Worm (Caenorhabditis elegans) whole organism, early embryonic: Measurements from ENCODE around the gene Y59H11AM.1.

ENCODE experiments used
- B0310.2 ChIP-seq: sonication (generic microtip); optimal IDR thresholded peaks from 2 replicates; lab custom pipeline; 2016; ENCODE audit warnings: mild to moderate bottlenecking, missing genetic modification characterization, missing compliant biosample characterization
- F13C5.2 ChIP-seq: sonication (generic microtip); optimal IDR thresholded peaks from 2 replicates; lab custom pipeline; 2017; ENCODE audit warnings: mild to moderate bottlenecking, missing genetic modification characterization, inconsistent platforms, missing compliant biosample characterization
- flt-1 ChIP-seq: fragments of 200-800 bp; sonication (Bioruptor generic); IDR thresholded peaks from 2 replicates; pipeline ENCODE4 v1.3.6; 2022; ENCODE audit warnings: missing genetic modification characterization, missing compliant biosample characterization
- tbx-11 ChIP-seq: fragments of 200-800 bp; sonication (Bioruptor generic); IDR thresholded peaks from 2 replicates; pipeline ENCODE4 v1.3.6; 2022; ENCODE audit warnings: missing genetic modification characterization, missing compliant biosample characterization
- tbx-37 ChIP-seq: fragments of 200-800 bp; sonication (Bioruptor generic); conservative IDR thresholded peaks from 2 replicates; pipeline ENCODE4 v1.3.6; 2022; ENCODE audit warnings: missing genetic modification reagents, missing genetic modification characterization, missing compliant biosample characterization
- tra-4 ChIP-seq: sonication (generic microtip); optimal IDR thresholded peaks from 2 replicates; lab custom pipeline; 2017; ENCODE audit warnings: missing genetic modification characterization, missing compliant biosample characterization

ce11 chrIV:8620102-8620733 lies 49.0 kb downstream of the Y59H11AM.1 start, which contains the start of gene lin-49:
- TF ChIP-seq tbx-37, result no peak
- no peak for TF ChIP-seq flt-1
- TF ChIP-seq tra-4 (tag; lab: Kevin White, UChicago), result no peak
- TF ChIP-seq F13C5.2, result no peak
- no peak for TF ChIP-seq tbx-11 (GFP tag; lab: Robert Waterston, UW)
- no peak for TF ChIP-seq B0310.2 (tag; lab: Kevin White, UChicago)
